Worm (Caenorhabditis elegans) whole organism, L3 larva: Measurements from ENCODE around the gene ZK470.1.
A peak's percentile ranks its signal among the peaks of the same experiment; 100 is the strongest.

Source experiments
- R02D3.7 ChIP-seq: fragments of 150-350 bp; optimal IDR thresholded peaks from 2 replicates; lab custom pipeline; 2014; ENCODE audit warnings: missing biosample characterization, missing genetic modification characterization
- ZK546.5 ChIP-seq: sonication (generic microtip); optimal IDR thresholded peaks from 2 replicates; lab custom pipeline; 2017; ENCODE audit warnings: missing biosample characterization, missing genetic modification characterization
- aly-2 ChIP-seq: fragments of 150-350 bp; optimal IDR thresholded peaks from 2 replicates; lab custom pipeline; 2014; ENCODE audit warnings: missing biosample characterization, missing genetic modification characterization
- ama-1 ChIP-seq: fragments of 150-350 bp; optimal IDR thresholded peaks from 2 replicates; lab custom pipeline; 2018
- ceh-16 ChIP-seq: sonication (generic microtip); optimal IDR thresholded peaks from 2 replicates; lab custom pipeline; 2017; ENCODE audit warnings: missing biosample characterization, missing genetic modification characterization
- ceh-28 ChIP-seq: fragments of 150-350 bp; optimal IDR thresholded peaks from 2 replicates; lab custom pipeline; 2014; ENCODE audit warnings: missing biosample characterization, missing genetic modification reagents, missing genetic modification characterization
- ceh-82 ChIP-seq: fragments of 150-350 bp; optimal IDR thresholded peaks from 2 replicates; lab custom pipeline; 2014; ENCODE audit warnings: missing biosample characterization, missing genetic modification characterization
- ceh-9 ChIP-seq: sonication (generic microtip); optimal IDR thresholded peaks from 2 replicates; lab custom pipeline; 2018; ENCODE audit warnings: missing biosample characterization, missing genetic modification characterization
- daf-12 ChIP-seq: fragments of 150-350 bp; optimal IDR thresholded peaks from 2 replicates; lab custom pipeline; 2014; ENCODE audit warnings: missing biosample characterization, missing genetic modification reagents, missing genetic modification characterization
- egl-27 ChIP-seq: sonication (generic microtip); optimal IDR thresholded peaks from 4 replicates; lab custom pipeline; 2017; ENCODE audit warnings: missing biosample characterization, missing genetic modification reagents, missing genetic modification characterization
- egl-5 ChIP-seq: fragments of 150-350 bp; optimal IDR thresholded peaks from 2 replicates; lab custom pipeline; 2017; ENCODE audit warnings: missing biosample characterization, missing genetic modification reagents, missing genetic modification characterization, inconsistent platforms
- elt-1 ChIP-seq: fragments of 150-350 bp; optimal IDR thresholded peaks from 2 replicates; lab custom pipeline; 2014; ENCODE audit warnings: missing biosample characterization, missing genetic modification characterization
- elt-2 ChIP-seq: sonication (generic microtip); optimal IDR thresholded peaks from 2 replicates; lab custom pipeline; 2016; ENCODE audit warnings: missing genetic modification reagents, mild to moderate bottlenecking, missing genetic modification characterization, missing compliant biosample characterization
- elt-3 ChIP-seq, 3 experiments: fragments of 150-350 bp in 1 of 3; sonication (generic microtip) in 2 of 3; optimal IDR thresholded peaks; 2 replicates in 2 of 3; 4 replicates in 1 of 3; lab custom pipeline; 2014 to 2017; ENCODE audit warnings: missing biosample characterization in 3 of 3, missing genetic modification characterization in 3 of 3
- eor-1 ChIP-seq, 2 experiments: fragments of 150-350 bp; optimal IDR thresholded peaks; 2 replicates each; lab custom pipeline; 2014 to 2018; ENCODE audit warnings: missing biosample characterization in 2 of 2, missing genetic modification characterization in 2 of 2
- fkh-10 ChIP-seq: sonication (generic microtip); optimal IDR thresholded peaks from 2 replicates; lab custom pipeline; 2017; ENCODE audit warnings: missing biosample characterization, missing genetic modification reagents, missing genetic modification characterization
- fkh-2 ChIP-seq: fragments of 150-350 bp; optimal IDR thresholded peaks from 2 replicates; lab custom pipeline; 2014; ENCODE audit warnings: missing biosample characterization, missing genetic modification reagents, missing genetic modification characterization
- fos-1 ChIP-seq: fragments of 150-350 bp; optimal IDR thresholded peaks from 2 replicates; lab custom pipeline; 2014; ENCODE audit warnings: missing biosample characterization, missing genetic modification characterization
- hmg-11 ChIP-seq: sonication (generic microtip); optimal IDR thresholded peaks from 2 replicates; lab custom pipeline; 2016; ENCODE audit warnings: missing genetic modification characterization, missing compliant biosample characterization
- jun-1 ChIP-seq: fragments of 150-350 bp; optimal IDR thresholded peaks from 2 replicates; lab custom pipeline; 2014; ENCODE audit warnings: missing biosample characterization, missing genetic modification reagents, missing genetic modification characterization
- lin-15B ChIP-seq: fragments of 150-350 bp; optimal IDR thresholded peaks from 2 replicates; lab custom pipeline; 2014; ENCODE audit warnings: missing biosample characterization, missing genetic modification characterization
- lin-39 ChIP-seq: fragments of 150-350 bp; optimal IDR thresholded peaks from 2 replicates; lab custom pipeline; 2018; ENCODE audit warnings: missing biosample characterization, missing genetic modification reagents, missing genetic modification characterization
- lsy-12 ChIP-seq: sonication (generic microtip); optimal IDR thresholded peaks from 2 replicates; lab custom pipeline; 2016; ENCODE audit warnings: mild to moderate bottlenecking, missing genetic modification characterization, missing compliant biosample characterization
- mdl-1 ChIP-seq: fragments of 150-350 bp; optimal IDR thresholded peaks from 2 replicates; lab custom pipeline; 2014; ENCODE audit warnings: missing biosample characterization, missing genetic modification characterization
- mml-1 ChIP-seq: fragments of 150-350 bp; sonication (generic microtip); optimal IDR thresholded peaks from 3 replicates; lab custom pipeline; 2014; ENCODE audit warnings: missing biosample characterization, missing genetic modification characterization
- nfya-1 ChIP-seq: sonication (generic microtip); optimal IDR thresholded peaks from 2 replicates; lab custom pipeline; 2017; ENCODE audit warnings: missing genetic modification characterization, mild to moderate bottlenecking, missing compliant biosample characterization, antibody characterized with exemption, moderate library complexity; ENCODE audit not compliant: insufficient read depth
- nhr-11 ChIP-seq: fragments of 150-350 bp; optimal IDR thresholded peaks from 2 replicates; lab custom pipeline; 2014; ENCODE audit warnings: missing biosample characterization, missing genetic modification characterization
- nhr-12 ChIP-seq: fragments of 150-350 bp; optimal IDR thresholded peaks from 2 replicates; lab custom pipeline; 2014; ENCODE audit warnings: missing biosample characterization, missing genetic modification characterization
- nhr-23 ChIP-seq: fragments of 150-350 bp; optimal IDR thresholded peaks from 2 replicates; lab custom pipeline; 2014; ENCODE audit warnings: missing biosample characterization, missing genetic modification reagents, missing genetic modification characterization
- nhr-237 ChIP-seq: fragments of 150-350 bp; optimal IDR thresholded peaks from 2 replicates; lab custom pipeline; 2014; ENCODE audit warnings: missing biosample characterization, missing genetic modification characterization
- nhr-25 ChIP-seq: sonication (generic microtip); optimal IDR thresholded peaks from 2 replicates; lab custom pipeline; 2017; ENCODE audit warnings: missing biosample characterization, missing genetic modification characterization
- nhr-28 ChIP-seq: fragments of 150-350 bp; optimal IDR thresholded peaks from 2 replicates; lab custom pipeline; 2014; ENCODE audit warnings: missing biosample characterization, missing genetic modification characterization
- nhr-43 ChIP-seq: sonication (generic microtip); optimal IDR thresholded peaks from 2 replicates; lab custom pipeline; 2016; ENCODE audit warnings: mild to moderate bottlenecking, missing genetic modification characterization, missing compliant biosample characterization; ENCODE audit not compliant: poor library complexity, severe bottlenecking
- nhr-67 ChIP-seq: fragments of 150-350 bp; optimal IDR thresholded peaks from 2 replicates; lab custom pipeline; 2014; ENCODE audit warnings: missing biosample characterization, missing genetic modification characterization
- nhr-76 ChIP-seq: fragments of 150-350 bp; sonication (generic microtip); optimal IDR thresholded peaks from 5 replicates; lab custom pipeline; 2014; ENCODE audit warnings: missing biosample characterization, missing genetic modification characterization
- nhr-77 ChIP-seq: fragments of 150-350 bp; optimal IDR thresholded peaks from 2 replicates; lab custom pipeline; 2014; ENCODE audit warnings: missing biosample characterization, missing genetic modification characterization
- pha-4 ChIP-seq: fragments of 150-350 bp; optimal IDR thresholded peaks from 2 replicates; lab custom pipeline; 2014; ENCODE audit warnings: missing biosample characterization, missing genetic modification reagents, missing genetic modification characterization
- pqm-1 ChIP-seq: fragments of 150-350 bp; optimal IDR thresholded peaks from 2 replicates; lab custom pipeline; 2017; ENCODE audit warnings: missing biosample characterization, missing genetic modification characterization, inconsistent platforms
- sea-2 ChIP-seq: fragments of 150-350 bp; sonication (generic microtip); optimal IDR thresholded peaks from 4 replicates; lab custom pipeline; 2014; ENCODE audit warnings: missing biosample characterization, missing genetic modification reagents, missing genetic modification characterization
- skn-1 ChIP-seq: fragments of 150-350 bp; optimal IDR thresholded peaks from 2 replicates; lab custom pipeline; 2014; ENCODE audit warnings: missing biosample characterization, missing genetic modification characterization
- snpc-4 ChIP-seq: fragments of 150-350 bp; optimal IDR thresholded peaks from 2 replicates; lab custom pipeline; 2014; ENCODE audit warnings: missing biosample characterization, missing genetic modification characterization
- tbx-2 ChIP-seq: sonication (generic microtip); optimal IDR thresholded peaks from 2 replicates; lab custom pipeline; 2016; ENCODE audit warnings: mild to moderate bottlenecking, missing genetic modification characterization, missing compliant biosample characterization
- unc-39 ChIP-seq: sonication (generic microtip); optimal IDR thresholded peaks from 4 replicates; lab custom pipeline; 2017; ENCODE audit warnings: missing biosample characterization, missing genetic modification characterization
- unc-62 ChIP-seq: fragments of 150-350 bp; sonication (generic microtip); optimal IDR thresholded peaks from 4 replicates; lab custom pipeline; 2014; ENCODE audit warnings: missing biosample characterization, missing genetic modification reagents, missing genetic modification characterization
- zag-1 ChIP-seq: fragments of 150-350 bp; optimal IDR thresholded peaks from 2 replicates; lab custom pipeline; 2014; ENCODE audit warnings: missing biosample characterization, missing genetic modification characterization
- ztf-11 ChIP-seq: fragments of 150-350 bp; optimal IDR thresholded peaks from 2 replicates; lab custom pipeline; 2014; ENCODE audit warnings: missing biosample characterization, missing genetic modification characterization
- ztf-4 ChIP-seq: fragments of 150-350 bp; optimal IDR thresholded peaks from 2 replicates; lab custom pipeline; 2014; ENCODE audit warnings: missing biosample characterization, missing genetic modification characterization

ZK470.1 gene

DNA sequence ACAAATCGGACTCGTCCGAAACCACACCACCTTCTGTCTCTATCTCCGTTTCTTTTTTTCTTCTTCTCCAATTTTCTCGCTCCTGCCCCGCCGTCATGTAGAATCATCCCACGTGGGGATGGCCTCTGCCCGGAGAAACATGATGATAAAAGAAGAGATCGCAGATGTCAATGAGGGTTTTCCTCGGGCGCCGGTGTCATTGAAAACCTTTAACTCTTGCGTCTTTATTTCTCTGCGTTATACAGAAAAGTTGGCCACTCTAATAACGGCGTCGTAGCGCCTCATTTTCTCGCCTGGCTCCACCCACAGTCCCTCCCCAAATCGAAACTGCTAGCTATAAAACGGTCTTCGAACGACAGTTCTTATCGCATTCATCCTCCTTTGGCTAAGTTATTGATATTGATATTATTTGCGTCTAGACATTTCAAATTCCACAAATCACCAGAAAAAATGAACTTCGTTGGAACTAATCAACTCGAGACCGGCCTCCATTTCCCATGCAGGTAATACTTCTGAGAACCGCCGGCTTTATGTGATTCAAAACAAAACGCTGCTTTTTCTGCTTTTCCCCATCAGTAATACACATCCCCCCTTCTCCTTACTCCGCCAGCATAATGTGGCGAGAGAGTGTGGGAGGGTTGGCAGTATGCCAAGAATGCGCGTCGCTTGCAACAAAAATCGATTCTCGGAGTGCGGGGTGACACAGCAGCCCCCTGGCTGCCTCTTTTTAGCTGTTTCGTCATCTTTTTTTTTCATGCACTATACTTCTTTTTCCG is 18.3 kb upstream of the ZK470.1 start:
- TF ChIP-seq fkh-2 (no peak), lin-15B (tag; lab: Kevin White, UChicago) (no peak), unc-62 (GFP tag; lab: Kevin White, UChicago) (peak; percentile 54), lsy-12 (tag; lab: Kevin White, UChicago) (no peak), nhr-76 (tag; lab: Kevin White, UChicago) (no peak), zag-1 (tag; lab: Kevin White, UChicago) (no peak), ZK546.5 (tag; lab: Kevin White, UChicago) (no peak), ceh-16 (tag; lab: Kevin White, UChicago) (no peak), mml-1 (tag; lab: Kevin White, UChicago) (no peak), hmg-11 (tag; lab: Kevin White, UChicago) (peak; percentile 50), ceh-9 (tag; lab: Kevin White, UChicago) (no peak), nhr-11 (peak; percentile 61), aly-2 (tag; lab: Kevin White, UChicago) (no peak), ztf-4 (tag; lab: Kevin White, UChicago) (no peak), sea-2 (peak; percentile 89), nhr-23 (tag; lab: Kevin White, UChicago) (peak; percentile 73), ama-1 (lab: Kevin White, UChicago) (peak; percentile 86), tbx-2 (tag; lab: Kevin White, UChicago) (peak; percentile 36), egl-5 (peak; percentile 24), daf-12 (no peak), pqm-1 (tag; lab: Kevin White, UChicago) (peak; percentile 27), mdl-1 (tag; lab: Kevin White, UChicago) (peak; percentile 88), ztf-11 (no peak), fos-1 (tag; lab: Kevin White, UChicago) (peak; percentile 71), lin-39 (peak; percentile 84), egl-27 (tag; lab: Kevin White, UChicago) (no peak), unc-39 (tag; lab: Kevin White, UChicago) (no peak), nhr-25 (tag; lab: Kevin White, UChicago) (peak; percentile 50), nhr-77 (no peak), R02D3.7 (no peak), jun-1 (tag; lab: Kevin White, UChicago) (peak; percentile 14), nhr-43 (tag; lab: Kevin White, UChicago) (peak; percentile 64), nhr-28 (tag; lab: Kevin White, UChicago) (no peak), elt-3 (tag; optimal IDR thresholded peaks at IDR 0.05; lab: Kevin White, UChicago) (peak in 1 of 3 experiments; percentile 13), nhr-67 (no peak), eor-1 (tag; optimal IDR thresholded peaks at IDR 0.05; lab: Kevin White, UChicago) (no peak), elt-1 (tag; lab: Kevin White, UChicago) (no peak), snpc-4 (tag; lab: Kevin White, UChicago) (no peak), nfya-1 (tag; lab: Kevin White, UChicago) (peak; percentile 57), pha-4 (peak; percentile 68), skn-1 (tag; lab: Kevin White, UChicago) (peak; percentile 82), nhr-237 (tag; lab: Kevin White, UChicago) (no peak), elt-2 (tag; lab: Kevin White, UChicago) (peak; percentile 86), ceh-82 (tag; lab: Kevin White, UChicago) (peak; percentile 8), nhr-12 (tag; lab: Kevin White, UChicago) (no peak), ceh-28 (tag; lab: Kevin White, UChicago) (peak; percentile 68), fkh-10 (GFP tag; lab: Kevin White, UChicago) (peak; percentile 29)
